Worm (Caenorhabditis elegans) whole organism, L4 larva: ENCODE data around the gene ctg-2.

Experiments
- R02D3.7 ChIP-seq: fragments of 150-350 bp; sonication (generic microtip); optimal IDR thresholded peaks from 3 replicates; lab custom pipeline; 2014; ENCODE audit warnings: missing biosample characterization, missing genetic modification characterization
- T20F7.1 ChIP-seq: fragments of 200-800 bp; sonication (Bioruptor generic); optimal IDR thresholded peaks from 2 replicates; lab custom pipeline; 2018; ENCODE audit warnings: mild to moderate bottlenecking, missing genetic modification characterization, missing compliant biosample characterization
- Y105C5A.15 ChIP-seq: fragments of 200-800 bp; sonication (Bioruptor generic); IDR thresholded peaks from 2 replicates; pipeline ENCODE4 v1.3.6; 2022; ENCODE audit warnings: missing genetic modification characterization, missing compliant biosample characterization
- ZK337.2 ChIP-seq: fragments of 200-800 bp; sonication (Bioruptor generic); IDR thresholded peaks from 2 replicates; pipeline ENCODE4 v1.3.6; 2022; ENCODE audit warnings: missing genetic modification reagents, missing genetic modification characterization, missing compliant biosample characterization
- aly-2 ChIP-seq: sonication (generic microtip); optimal IDR thresholded peaks from 2 replicates; lab custom pipeline; 2018; ENCODE audit warnings: missing biosample characterization, missing genetic modification characterization
- ama-1 ChIP-seq: fragments of 150-350 bp; optimal IDR thresholded peaks from 2 replicates; lab custom pipeline; 2014; ENCODE audit warnings: inconsistent platforms, mixed read lengths
- arid-1 ChIP-seq: fragments of 200-800 bp; sonication (Bioruptor generic); conservative IDR thresholded peaks from 2 replicates; pipeline ENCODE4 v1.3.6; 2022; ENCODE audit warnings: missing genetic modification reagents, missing genetic modification characterization, missing compliant biosample characterization
- attf-4 ChIP-seq: sonication (generic microtip); optimal IDR thresholded peaks from 3 replicates; lab custom pipeline; 2017; ENCODE audit warnings: missing biosample characterization, missing genetic modification characterization
- ceh-32 ChIP-seq: sonication (generic microtip); optimal IDR thresholded peaks from 2 replicates; lab custom pipeline; 2016; ENCODE audit warnings: mild to moderate bottlenecking, missing genetic modification characterization, missing compliant biosample characterization; ENCODE audit not compliant: poor library complexity
- ceh-44 ChIP-seq: fragments of 200-800 bp; sonication (Bioruptor generic); IDR thresholded peaks from 2 replicates; pipeline ENCODE4 v1.3.6; 2022; ENCODE audit warnings: missing genetic modification reagents, missing genetic modification characterization, missing compliant biosample characterization
- ceh-62 ChIP-seq: sonication (generic microtip); optimal IDR thresholded peaks from 2 replicates; lab custom pipeline; 2017; ENCODE audit warnings: missing biosample characterization, missing genetic modification characterization
- ceh-82 ChIP-seq: sonication (generic microtip); optimal IDR thresholded peaks from 2 replicates; lab custom pipeline; 2017; ENCODE audit warnings: missing biosample characterization, missing genetic modification characterization
- daf-12 ChIP-seq: fragments of 150-350 bp; optimal IDR thresholded peaks from 2 replicates; lab custom pipeline; 2014; ENCODE audit warnings: missing biosample characterization, missing genetic modification reagents, missing genetic modification characterization
- daf-16 ChIP-seq, 3 experiments: sonication (generic microtip); optimal IDR thresholded peaks; 2 replicates each; lab custom pipeline; 2016 to 2017; ENCODE audit warnings: missing genetic modification characterization in 3 of 3, missing genetic modification reagents in 3 of 3, mild to moderate bottlenecking in 2 of 3, missing compliant biosample characterization in 2 of 3, missing biosample characterization in 1 of 3, moderate library complexity in 1 of 3
- dmd-6 ChIP-seq: fragments of 200-800 bp; sonication (Bioruptor generic); IDR thresholded peaks from 2 replicates; pipeline ENCODE4 v1.3.6; 2022; ENCODE audit warnings: missing genetic modification reagents, missing genetic modification characterization, missing compliant biosample characterization
- dve-1 ChIP-seq: sonication (generic microtip); optimal IDR thresholded peaks from 2 replicates; lab custom pipeline; 2017; ENCODE audit warnings: antibody characterized with exemption, mild to moderate bottlenecking, missing genetic modification characterization, missing compliant biosample characterization; ENCODE audit not compliant: insufficient read depth
- fos-1 ChIP-seq: fragments of 150-350 bp; optimal IDR thresholded peaks from 2 replicates; lab custom pipeline; 2014; ENCODE audit warnings: missing biosample characterization, missing genetic modification characterization
- lim-7 ChIP-seq: fragments of 200-800 bp; sonication (Bioruptor generic); IDR thresholded peaks from 2 replicates; pipeline ENCODE4 v1.3.6; 2022; ENCODE audit warnings: missing genetic modification characterization, missing compliant biosample characterization
- lin-1 ChIP-seq: fragments of 200-800 bp; sonication (Bioruptor generic); IDR thresholded peaks from 2 replicates; pipeline ENCODE4 v1.3.6; 2022; ENCODE audit warnings: missing genetic modification reagents, missing genetic modification characterization, missing compliant biosample characterization
- lin-15B ChIP-seq: fragments of 150-350 bp; sonication (generic microtip); optimal IDR thresholded peaks from 3 replicates; lab custom pipeline; 2014; ENCODE audit warnings: missing biosample characterization, missing genetic modification characterization
- lin-38 ChIP-seq: fragments of 200-800 bp; sonication (Bioruptor generic); IDR thresholded peaks from 2 replicates; pipeline ENCODE4 v1.3.6; 2022; ENCODE audit warnings: missing genetic modification reagents, missing genetic modification characterization, missing compliant biosample characterization
- lin-39 ChIP-seq: fragments of 150-350 bp; optimal IDR thresholded peaks from 2 replicates; lab custom pipeline; 2014; ENCODE audit warnings: missing biosample characterization, missing genetic modification reagents, missing genetic modification characterization
- lsy-2 ChIP-seq, 2 experiments: fragments of 150-350 bp in 1 of 2; sonication (generic microtip) in 1 of 2; optimal IDR thresholded peaks; 2 replicates each; lab custom pipeline; 2014 to 2017; ENCODE audit warnings: missing biosample characterization in 2 of 2, missing genetic modification characterization in 2 of 2
- madf-9 ChIP-seq: fragments of 200-800 bp; sonication (Bioruptor generic); conservative IDR thresholded peaks from 2 replicates; pipeline ENCODE4 v1.3.6; 2022; ENCODE audit warnings: missing genetic modification reagents, missing genetic modification characterization, missing compliant biosample characterization
- mdt-29 ChIP-seq: fragments of 200-800 bp; sonication (Bioruptor generic); IDR thresholded peaks from 2 replicates; pipeline ENCODE4 v1.3.6; 2022; ENCODE audit warnings: missing genetic modification reagents, missing genetic modification characterization, missing compliant biosample characterization
- mxl-2 ChIP-seq: fragments of 200-800 bp; sonication (Bioruptor generic); conservative IDR thresholded peaks from 2 replicates; pipeline ENCODE4 v1.3.6; 2022; ENCODE audit warnings: missing genetic modification reagents, missing genetic modification characterization, missing compliant biosample characterization
- nhr-11 ChIP-seq: fragments of 150-350 bp; optimal IDR thresholded peaks from 2 replicates; lab custom pipeline; 2014; ENCODE audit warnings: missing biosample characterization, missing genetic modification characterization
- nhr-25 ChIP-seq: sonication (generic microtip); optimal IDR thresholded peaks from 2 replicates; lab custom pipeline; 2017; ENCODE audit warnings: missing genetic modification characterization, mild to moderate bottlenecking, missing compliant biosample characterization, antibody characterized with exemption, moderate library complexity, borderline replicate concordance; ENCODE audit not compliant: insufficient read depth
- nhr-28 ChIP-seq: fragments of 150-350 bp; optimal IDR thresholded peaks from 2 replicates; lab custom pipeline; 2014; ENCODE audit warnings: missing biosample characterization, missing genetic modification characterization
- nhr-41 ChIP-seq: fragments of 200-800 bp; sonication (Bioruptor generic); IDR thresholded peaks from 2 replicates; pipeline ENCODE4 v1.3.6; 2022; ENCODE audit warnings: missing genetic modification reagents, missing genetic modification characterization, missing compliant biosample characterization
- nhr-77 ChIP-seq: fragments of 150-350 bp; optimal IDR thresholded peaks from 2 replicates; lab custom pipeline; 2014; ENCODE audit warnings: missing biosample characterization, missing genetic modification characterization
- php-3 ChIP-seq: fragments of 200-800 bp; sonication (Bioruptor generic); IDR thresholded peaks from 2 replicates; pipeline ENCODE4 v1.3.6; 2022; ENCODE audit warnings: missing genetic modification reagents, missing genetic modification characterization, missing compliant biosample characterization
- pqm-1 ChIP-seq: sonication (generic microtip); optimal IDR thresholded peaks from 2 replicates; lab custom pipeline; 2017; ENCODE audit warnings: missing biosample characterization, missing genetic modification characterization
- rbr-2 ChIP-seq: sonication (generic microtip); optimal IDR thresholded peaks from 2 replicates; lab custom pipeline; 2016; ENCODE audit warnings: missing genotype, missing genetic modification characterization, missing compliant biosample characterization
- saeg-2 ChIP-seq: fragments of 200-800 bp; sonication (Bioruptor generic); IDR thresholded peaks from 2 replicates; pipeline ENCODE4 v1.3.6; 2022; ENCODE audit warnings: missing genetic modification reagents, missing genetic modification characterization, missing compliant biosample characterization
- tra-1 ChIP-seq: fragments of 200-800 bp; sonication (Bioruptor generic); IDR thresholded peaks from 2 replicates; pipeline ENCODE4 v1.3.6; 2022; ENCODE audit warnings: missing genetic modification reagents, missing genetic modification characterization, missing compliant biosample characterization
- unc-62 ChIP-seq, 3 experiments: fragments of 150-350 bp in 1 of 3; sonication (generic microtip); optimal IDR thresholded peaks in 2 of 3; peaks in 1 of 3; 1 replicate in 1 of 3; 2 replicates in 2 of 3; lab custom pipeline; 2014 to 2017; ENCODE audit warnings: missing biosample characterization in 3 of 3, missing genetic modification characterization in 3 of 3, missing genetic modification reagents in 3 of 3, missing genotype in 1 of 3
- zag-1 ChIP-seq: fragments of 150-350 bp; optimal IDR thresholded peaks from 2 replicates; lab custom pipeline; 2014; ENCODE audit warnings: missing biosample characterization, missing genetic modification characterization
- zip-11 ChIP-seq: fragments of 200-800 bp; sonication (Bioruptor generic); IDR thresholded peaks from 2 replicates; pipeline ENCODE4 v1.3.6; 2022; ENCODE audit warnings: missing genetic modification characterization, missing compliant biosample characterization
- zip-2 ChIP-seq: fragments of 150-350 bp; optimal IDR thresholded peaks from 2 replicates; lab custom pipeline; 2014; ENCODE audit warnings: missing biosample characterization, missing genetic modification characterization
- ztf-11 ChIP-seq: fragments of 150-350 bp; optimal IDR thresholded peaks from 2 replicates; lab custom pipeline; 2014; ENCODE audit warnings: missing biosample characterization, missing genetic modification characterization
- ztf-7 ChIP-seq: fragments of 150-350 bp; optimal IDR thresholded peaks from 2 replicates; lab custom pipeline; 2014; ENCODE audit warnings: missing biosample characterization, missing genetic modification characterization

The ctg-2 gene

DNA sequence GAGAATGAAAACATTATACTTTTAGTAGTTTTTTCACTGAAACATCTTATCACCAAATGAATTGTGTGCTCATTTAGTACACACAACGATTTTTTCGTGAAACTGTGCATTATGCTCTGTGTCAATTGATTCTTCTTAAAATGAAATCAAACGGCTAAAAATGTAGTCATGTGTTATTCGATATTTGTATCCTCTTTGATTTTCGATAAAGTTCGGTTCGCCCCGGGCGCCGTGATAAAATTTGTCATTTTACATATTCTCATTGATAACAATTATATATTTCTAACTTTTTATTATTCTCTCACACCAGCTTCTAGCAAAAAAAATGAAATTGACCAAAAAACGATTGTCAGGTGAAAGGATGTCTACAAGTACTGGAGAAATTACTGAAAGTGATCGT lies at the start of gene ctg-2:
ctg-2 (plus strand) TSS at position 326 of the 400 bp plus-strand sequence.
- TF ChIP-seq nhr-28 (tag; lab: Kevin White, UChicago) (peak; percentile 91), zip-11 (GFP tag; lab: Robert Waterston, UW) (no peak), pqm-1 (tag; lab: Kevin White, UChicago) (peak; percentile 75), dve-1 (tag; lab: Kevin White, UChicago) (peak; percentile 57), saeg-2 (GFP tag; lab: Robert Waterston, UW) (no peak), lsy-2 (tag; optimal IDR thresholded peaks at IDR 0.05; lab: Kevin White, UChicago) (no peak), dmd-6 (GFP tag; lab: Robert Waterston, UW) (peak; percentile 58), nhr-41 (GFP tag; lab: Robert Waterston, UW) (no peak), nhr-77 (tag; lab: Kevin White, UChicago) (no peak), unc-62 (GFP tag; optimal IDR thresholded peaks at IDR 0.05 in 1 of 2; lab: Kevin White, UChicago) (peak in 1 of 2 experiments; percentile 86), unc-62 (tag; optimal IDR thresholded peaks at IDR 0.05; lab: Kevin White, UChicago) (no peak), T20F7.1 (peak; percentile 7), php-3 (GFP tag; lab: Robert Waterston, UW) (peak; percentile 39; the same call in 1 of the 2 replicates), daf-16 (GFP tag; optimal IDR thresholded peaks at IDR 0.05; lab: Kevin White, UChicago) (no peak), daf-16 (tag; optimal IDR thresholded peaks at IDR 0.05; lab: Kevin White, UChicago) (peak; percentile 55), R02D3.7 (tag; lab: Kevin White, UChicago) (no peak), zip-2 (tag; lab: Kevin White, UChicago) (no peak)

DNA sequence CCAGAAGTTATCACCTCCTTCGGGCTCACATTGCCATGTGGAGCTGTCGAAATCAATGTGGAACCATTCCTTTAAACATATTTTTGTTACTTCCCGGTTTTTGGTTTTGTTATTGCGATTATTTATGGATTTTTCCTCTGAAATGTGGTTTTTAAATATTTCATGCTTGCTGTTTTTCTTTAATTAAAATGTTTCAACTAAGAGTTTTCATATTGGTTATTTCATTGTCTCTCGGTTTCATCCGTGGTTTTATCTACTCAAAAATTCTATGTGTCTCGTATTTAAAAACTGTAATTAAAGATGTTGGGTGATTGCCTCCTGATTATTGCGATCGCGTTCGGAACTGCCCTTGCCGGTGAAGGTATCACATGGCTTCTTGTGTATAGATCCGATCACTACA lies 48.0 kb upstream of the ctg-2 start, which contains the start of gene F22B5.10:
F22B5.10 (plus strand) TSS at position 301 of the 400 bp plus-strand sequence.
- TF ChIP-seq rbr-2 (tag; lab: Kevin White, UChicago) = no peak
- TF ChIP-seq lin-38 = peak; percentile 23; the same call in 1 of the 2 replicates
- peak; percentile 49 for TF ChIP-seq ama-1
- TF ChIP-seq, all 104 proteins: peak for 2

DNA sequence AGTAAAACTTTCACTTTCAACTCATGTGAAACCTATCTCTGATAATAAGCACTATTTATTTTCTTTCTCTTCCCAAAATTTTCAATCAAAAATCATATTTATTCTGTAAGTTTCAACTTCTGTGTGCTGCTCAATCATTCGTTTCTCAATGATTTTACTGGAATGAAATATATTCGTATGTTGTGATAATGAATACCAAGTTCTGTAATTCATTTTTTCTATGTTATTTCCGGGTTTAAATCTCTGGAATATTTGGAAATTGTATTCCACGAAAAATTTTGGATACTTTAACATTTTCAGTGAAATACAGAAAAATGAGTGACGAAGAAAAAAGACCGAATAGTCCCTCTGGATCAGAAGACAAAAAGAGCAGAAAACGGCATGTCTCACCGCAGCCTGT lies 47.0 kb upstream of the ctg-2 start, which contains the start of gene M05D6.2:
M05D6.2 (plus strand) TSS at position 301 of the 400 bp plus-strand sequence.
- no peak for TF ChIP-seq lin-15B (tag; lab: Kevin White, UChicago)
- no peak for TF ChIP-seq ztf-11 (tag; lab: Kevin White, UChicago)
- TF ChIP-seq attf-4 = no peak
- no peak for TF ChIP-seq ceh-32 (tag; lab: Kevin White, UChicago)
- no peak for TF ChIP-seq mxl-2 (GFP tag; lab: Robert Waterston, UW)
- TF ChIP-seq Y105C5A.15 (GFP tag; lab: Robert Waterston, UW) = no peak
- TF ChIP-seq lin-39 (tag; lab: Kevin White, UChicago) = no peak
- no peak for TF ChIP-seq nhr-28 (tag; lab: Kevin White, UChicago)
- no peak for TF ChIP-seq ZK337.2 (GFP tag; lab: Robert Waterston, UW)
- TF ChIP-seq lin-1 (GFP tag; lab: Robert Waterston, UW) = no peak
- no peak for TF ChIP-seq nhr-77 (tag; lab: Kevin White, UChicago)
- TF ChIP-seq ztf-7 (tag; lab: Kevin White, UChicago) = no peak
- TF ChIP-seq mdt-29 (GFP tag; lab: Robert Waterston, UW) = no peak
- TF ChIP-seq arid-1 (GFP tag; lab: Robert Waterston, UW) = no peak
- no peak for TF ChIP-seq zag-1 (tag; lab: Kevin White, UChicago)
- no peak for TF ChIP-seq fos-1 (tag; lab: Kevin White, UChicago)
- no peak for TF ChIP-seq tra-1

DNA sequence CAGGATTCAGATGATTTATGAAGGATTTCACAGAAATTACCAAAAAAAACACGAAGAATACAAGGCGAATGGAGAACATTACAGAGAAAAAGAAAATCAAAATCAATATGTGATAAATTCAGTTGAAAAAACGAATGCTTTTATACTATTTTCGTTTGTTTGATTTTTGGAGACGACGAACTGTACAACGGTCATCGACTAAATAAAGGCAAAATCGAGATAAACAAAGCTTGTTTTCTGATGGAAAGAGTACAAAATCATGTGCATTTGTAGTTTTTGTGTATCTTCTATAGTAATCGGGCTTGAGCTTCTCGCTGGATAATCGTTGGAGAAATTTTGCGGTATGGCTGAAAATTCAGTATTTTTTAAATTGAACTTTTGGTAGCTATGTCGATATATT lies 43.7 kb upstream of the ctg-2 start, which contains the start of gene M05D6.8:
M05D6.8 (minus strand) TSS at position 101 of the 400 bp plus-strand sequence.
- TF ChIP-seq fos-1 (tag; lab: Kevin White, UChicago) (no peak), ceh-62 (tag; lab: Kevin White, UChicago) (no peak), dve-1 (tag; lab: Kevin White, UChicago) (no peak), lim-7 (GFP tag; lab: Robert Waterston, UW) (no peak), nhr-25 (tag; lab: Kevin White, UChicago) (no peak), ceh-82 (tag; lab: Kevin White, UChicago) (no peak), arid-1 (GFP tag; lab: Robert Waterston, UW) (no peak), nhr-11 (tag; lab: Kevin White, UChicago) (no peak), aly-2 (no peak), lsy-2 (tag; optimal IDR thresholded peaks at IDR 0.05; lab: Kevin White, UChicago) (no peak), ceh-44 (GFP tag; lab: Robert Waterston, UW) (no peak), daf-12 (no peak), madf-9 (GFP tag; lab: Robert Waterston, UW) (no peak), tra-1 (no peak), daf-16 (GFP tag; optimal IDR thresholded peaks at IDR 0.05; lab: Kevin White, UChicago) (no peak), daf-16 (tag; optimal IDR thresholded peaks at IDR 0.05; lab: Kevin White, UChicago) (no peak)
